Worm (Caenorhabditis elegans) whole organism, L1 larva: ENCODE data around the gene F37A4.4.
A peak's percentile ranks its signal among the peaks of the same experiment; 100 is the strongest.

Experiments used
- C34B4.2 ChIP-seq: sonication (generic microtip); optimal IDR thresholded peaks from 2 replicates; lab custom pipeline; 2017; ENCODE audit warnings: mild to moderate bottlenecking, missing genetic modification characterization, missing compliant biosample characterization
- Y116A8C.19 ChIP-seq: sonication (generic microtip); optimal IDR thresholded peaks from 2 replicates; lab custom pipeline; 2016; ENCODE audit warnings: missing compliant biosample characterization, missing genetic modification characterization, borderline replicate concordance
- aly-2 ChIP-seq: fragments of 150-350 bp; optimal IDR thresholded peaks from 2 replicates; lab custom pipeline; 2014; ENCODE audit warnings: missing biosample characterization, missing genetic modification characterization
- egl-27 ChIP-seq, 2 experiments: fragments of 150-350 bp in 1 of 2; sonication (generic microtip); optimal IDR thresholded peaks; 3 replicates each; lab custom pipeline; 2017 to 2018; ENCODE audit warnings: missing biosample characterization in 2 of 2, missing genetic modification characterization in 2 of 2, missing genetic modification reagents in 2 of 2
- elt-2 ChIP-seq: sonication (generic microtip); optimal IDR thresholded peaks from 2 replicates; lab custom pipeline; 2016; ENCODE audit warnings: missing genetic modification characterization, mild to moderate bottlenecking, inconsistent platforms, missing compliant biosample characterization, missing genetic modification reagents
- ets-5 ChIP-seq: fragments of 200-800 bp; sonication (Bioruptor generic); IDR thresholded peaks from 2 replicates; pipeline ENCODE4 v1.3.6; 2022; ENCODE audit warnings: missing genetic modification characterization, missing compliant biosample characterization
- hlh-4 ChIP-seq: sonication (generic microtip); optimal IDR thresholded peaks from 2 replicates; lab custom pipeline; 2016; ENCODE audit warnings: mild to moderate bottlenecking, missing genetic modification characterization, missing compliant biosample characterization
- lin-14 ChIP-seq: fragments of 200-800 bp; sonication (Bioruptor generic); optimal IDR thresholded peaks from 2 replicates; lab custom pipeline; 2018; ENCODE audit warnings: mild to moderate bottlenecking, missing genetic modification characterization, moderate library complexity, missing compliant biosample characterization
- nhr-28 ChIP-seq: fragments of 150-350 bp; optimal IDR thresholded peaks from 2 replicates; lab custom pipeline; 2014; ENCODE audit warnings: missing biosample characterization, missing genetic modification characterization
- nhr-90 ChIP-seq: sonication (generic microtip); optimal IDR thresholded peaks from 2 replicates; lab custom pipeline; 2016; ENCODE audit warnings: mild to moderate bottlenecking, missing genetic modification characterization, missing compliant biosample characterization; ENCODE audit not compliant: poor library complexity
- pax-3 ChIP-seq: fragments of 200-800 bp; sonication (Bioruptor generic); optimal IDR thresholded peaks from 2 replicates; lab custom pipeline; 2018; ENCODE audit warnings: mild to moderate bottlenecking, missing genetic modification characterization, moderate library complexity, missing compliant biosample characterization
- sptf-1 ChIP-seq: fragments of 150-350 bp; optimal IDR thresholded peaks from 2 replicates; lab custom pipeline; 2014; ENCODE audit warnings: missing biosample characterization, missing genetic modification characterization
- unc-98 ChIP-seq: fragments of 200-800 bp; sonication (Bioruptor generic); IDR thresholded peaks from 2 replicates; pipeline ENCODE4 v1.3.6; 2022; ENCODE audit warnings: missing genetic modification characterization, missing compliant biosample characterization
- zag-1 ChIP-seq: fragments of 150-350 bp; optimal IDR thresholded peaks from 2 replicates; lab custom pipeline; 2014; ENCODE audit warnings: missing biosample characterization, missing genetic modification characterization

DNA sequence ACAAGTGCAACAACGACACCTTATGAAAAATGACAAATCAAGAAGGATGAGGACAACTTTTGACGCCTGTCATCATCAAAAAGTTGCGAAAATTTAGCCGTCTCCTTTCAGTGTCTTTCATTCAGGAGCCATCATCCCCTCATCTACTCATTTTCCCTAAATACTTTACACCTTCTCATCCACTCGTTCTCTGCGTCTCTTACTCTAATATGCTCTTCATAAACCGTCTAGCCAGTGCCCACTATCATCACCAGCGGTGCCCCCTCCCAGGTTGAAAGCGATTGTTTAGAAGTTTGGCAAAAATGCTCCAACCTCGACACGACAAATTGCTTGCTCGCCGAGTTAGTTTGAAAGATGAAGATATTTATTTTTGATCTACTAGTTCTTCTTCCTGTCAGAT lies 29.2 kb downstream of the F37A4.4 start:
- TF ChIP-seq egl-27 (tag; optimal IDR thresholded peaks at IDR 0.05; lab: Kevin White, UChicago) (no peak), Y116A8C.19 (no peak), aly-2 (no peak), hlh-4 (tag; lab: Kevin White, UChicago) (no peak), lin-14 (peak; percentile 34), ets-5 (GFP tag; lab: Robert Waterston, UW) (no peak), elt-2 (tag; lab: Kevin White, UChicago) (no peak), sptf-1 (tag; lab: Kevin White, UChicago) (no peak), nhr-28 (tag; lab: Kevin White, UChicago) (no peak), C34B4.2 (tag; lab: Kevin White, UChicago) (no peak), zag-1 (tag; lab: Kevin White, UChicago) (no peak), pax-3 (no peak), unc-98 (no peak), nhr-90 (tag; lab: Kevin White, UChicago) (no peak)
